Worm (Caenorhabditis elegans) whole organism, L2 larva: ENCODE measurements around the gene C35B1.9.

Experiments used
- C34F6.9 ChIP-seq: fragments of 150-350 bp; optimal IDR thresholded peaks from 2 replicates; lab custom pipeline; 2014; ENCODE audit warnings: missing biosample characterization, missing genetic modification characterization
- F13H6.1 ChIP-seq: sonication (generic microtip); optimal IDR thresholded peaks from 2 replicates; lab custom pipeline; 2016; ENCODE audit warnings: missing genetic modification characterization, missing compliant biosample characterization
- R02D3.7 ChIP-seq: fragments of 150-350 bp; optimal IDR thresholded peaks from 2 replicates; lab custom pipeline; 2014; ENCODE audit warnings: missing biosample characterization, missing genetic modification characterization
- Y55F3AM.14 ChIP-seq: fragments of 200-800 bp; sonication (Bioruptor generic); optimal IDR thresholded peaks from 2 replicates; lab custom pipeline; 2018; ENCODE audit warnings: mild to moderate bottlenecking, missing genetic modification characterization, missing compliant biosample characterization
- ZK546.5 ChIP-seq: sonication (generic microtip); optimal IDR thresholded peaks from 2 replicates; lab custom pipeline; 2017; ENCODE audit warnings: missing biosample characterization, missing genetic modification characterization
- alr-1 ChIP-seq: fragments of 150-350 bp; optimal IDR thresholded peaks from 2 replicates; lab custom pipeline; 2014; ENCODE audit warnings: missing biosample characterization, missing genetic modification characterization
- ama-1 ChIP-seq: fragments of 150-350 bp; optimal IDR thresholded peaks from 2 replicates; lab custom pipeline; 2018; ENCODE audit warnings: inconsistent platforms
- blmp-1 ChIP-seq: sonication (generic microtip); optimal IDR thresholded peaks from 2 replicates; lab custom pipeline; 2017; ENCODE audit warnings: missing genetic modification characterization, mild to moderate bottlenecking, missing compliant biosample characterization, antibody characterized with exemption, moderate library complexity; ENCODE audit not compliant: insufficient read depth
- ceh-16 ChIP-seq: fragments of 150-350 bp; optimal IDR thresholded peaks from 2 replicates; lab custom pipeline; 2014; ENCODE audit warnings: missing biosample characterization, missing genetic modification characterization
- ceh-82 ChIP-seq: fragments of 150-350 bp; optimal IDR thresholded peaks from 2 replicates; lab custom pipeline; 2014; ENCODE audit warnings: missing biosample characterization, missing genetic modification characterization
- crh-2 ChIP-seq: sonication (generic microtip); optimal IDR thresholded peaks from 2 replicates; lab custom pipeline; 2017; ENCODE audit warnings: missing biosample characterization, missing genetic modification characterization
- dmd-4 ChIP-seq: sonication (generic microtip); optimal IDR thresholded peaks from 2 replicates; lab custom pipeline; 2017; ENCODE audit warnings: missing biosample characterization, missing genetic modification characterization
- egl-27 ChIP-seq: sonication (generic microtip); optimal IDR thresholded peaks from 3 replicates; lab custom pipeline; 2017; ENCODE audit warnings: missing biosample characterization, missing genetic modification reagents, missing genetic modification characterization
- elt-1 ChIP-seq: fragments of 150-350 bp; optimal IDR thresholded peaks from 2 replicates; lab custom pipeline; 2014; ENCODE audit warnings: missing biosample characterization, missing genetic modification characterization
- elt-3 ChIP-seq: sonication (generic microtip); optimal IDR thresholded peaks from 2 replicates; lab custom pipeline; 2017; ENCODE audit warnings: missing biosample characterization, missing genetic modification characterization
- fos-1 ChIP-seq: fragments of 150-350 bp; optimal IDR thresholded peaks from 2 replicates; lab custom pipeline; 2014; ENCODE audit warnings: missing biosample characterization, missing genetic modification characterization
- gmeb-1 ChIP-seq: fragments of 150-350 bp; optimal IDR thresholded peaks from 2 replicates; lab custom pipeline; 2014; ENCODE audit warnings: missing biosample characterization, missing genetic modification characterization
- lin-11 ChIP-seq: fragments of 150-350 bp; sonication (generic microtip); optimal IDR thresholded peaks from 2 replicates; lab custom pipeline; 2014; ENCODE audit warnings: missing biosample characterization, missing genetic modification characterization, inconsistent platforms, mixed read lengths
- lin-13 ChIP-seq: fragments of 150-350 bp; optimal IDR thresholded peaks from 2 replicates; lab custom pipeline; 2014; ENCODE audit warnings: missing biosample characterization, missing genetic modification reagents, missing genetic modification characterization
- lsy-2 ChIP-seq, 2 experiments: fragments of 150-350 bp in 1 of 2; sonication (generic microtip) in 1 of 2; optimal IDR thresholded peaks; 2 replicates each; lab custom pipeline; 2014 to 2017; ENCODE audit warnings: missing biosample characterization in 2 of 2, missing genetic modification characterization in 2 of 2
- mab-5 ChIP-seq: fragments of 150-350 bp; optimal IDR thresholded peaks from 2 replicates; lab custom pipeline; 2014; ENCODE audit warnings: missing biosample characterization, missing genetic modification characterization
- mbf-1 ChIP-seq: sonication (generic microtip); optimal IDR thresholded peaks from 2 replicates; lab custom pipeline; 2017; ENCODE audit warnings: missing biosample characterization, missing genetic modification characterization
- mdl-1 ChIP-seq, 2 experiments: fragments of 150-350 bp in 1 of 2; sonication (generic microtip) in 1 of 2; optimal IDR thresholded peaks; 2 replicates each; lab custom pipeline; 2017; ENCODE audit warnings: missing biosample characterization in 2 of 2, missing genetic modification characterization in 2 of 2
- nhr-10 ChIP-seq: sonication (generic microtip); optimal IDR thresholded peaks from 2 replicates; lab custom pipeline; 2017; ENCODE audit warnings: missing biosample characterization, missing genetic modification characterization
- nhr-11 ChIP-seq: fragments of 150-350 bp; optimal IDR thresholded peaks from 2 replicates; lab custom pipeline; 2014; ENCODE audit warnings: missing biosample characterization, missing genetic modification characterization
- nhr-12 ChIP-seq: fragments of 150-350 bp; optimal IDR thresholded peaks from 2 replicates; lab custom pipeline; 2014; ENCODE audit warnings: missing biosample characterization, missing genetic modification characterization
- nhr-129 ChIP-seq: fragments of 150-350 bp; optimal IDR thresholded peaks from 2 replicates; lab custom pipeline; 2014; ENCODE audit warnings: missing biosample characterization, missing genetic modification characterization
- nhr-21 ChIP-seq: fragments of 150-350 bp; optimal IDR thresholded peaks from 2 replicates; lab custom pipeline; 2014; ENCODE audit warnings: missing biosample characterization, missing genetic modification characterization
- nhr-23 ChIP-seq: fragments of 150-350 bp; optimal IDR thresholded peaks from 2 replicates; lab custom pipeline; 2014; ENCODE audit warnings: missing biosample characterization, missing genetic modification reagents, missing genetic modification characterization
- nhr-237 ChIP-seq: fragments of 150-350 bp; optimal IDR thresholded peaks from 2 replicates; lab custom pipeline; 2014; ENCODE audit warnings: missing biosample characterization, missing genetic modification characterization
- nhr-25 ChIP-seq: fragments of 150-350 bp; sonication (generic microtip); optimal IDR thresholded peaks from 3 replicates; lab custom pipeline; 2014; ENCODE audit warnings: missing biosample characterization, missing genetic modification characterization
- nhr-6 ChIP-seq: fragments of 150-350 bp; optimal IDR thresholded peaks from 2 replicates; lab custom pipeline; 2014; ENCODE audit warnings: missing biosample characterization, missing genetic modification characterization
- nhr-77 ChIP-seq: fragments of 150-350 bp; optimal IDR thresholded peaks from 2 replicates; lab custom pipeline; 2014; ENCODE audit warnings: missing biosample characterization, missing genetic modification characterization
- peb-1 ChIP-seq: fragments of 150-350 bp; optimal IDR thresholded peaks from 2 replicates; lab custom pipeline; 2014; ENCODE audit warnings: missing biosample characterization, missing genetic modification characterization
- sem-4 ChIP-seq: fragments of 150-350 bp; optimal IDR thresholded peaks from 2 replicates; lab custom pipeline; 2014; ENCODE audit warnings: missing biosample characterization, missing genetic modification reagents, missing genetic modification characterization
- skn-1 ChIP-seq: sonication (generic microtip); optimal IDR thresholded peaks from 2 replicates; lab custom pipeline; 2017; ENCODE audit warnings: missing biosample characterization, missing genetic modification characterization
- sma-3 ChIP-seq: sonication (generic microtip); optimal IDR thresholded peaks from 2 replicates; lab custom pipeline; 2016; ENCODE audit warnings: missing genetic modification reagents, missing genetic modification characterization, missing compliant biosample characterization
- sma-9 ChIP-seq, 2 experiments: fragments of 150-350 bp in 1 of 2; sonication (generic microtip) in 1 of 2; optimal IDR thresholded peaks; 2 replicates each; lab custom pipeline; 2014 to 2016; ENCODE audit warnings: missing genetic modification characterization in 2 of 2, mild to moderate bottlenecking in 1 of 2, missing biosample characterization in 1 of 2, missing compliant biosample characterization in 1 of 2, missing genetic modification reagents in 1 of 2, moderate library complexity in 1 of 2
- snpc-4 ChIP-seq: fragments of 150-350 bp; optimal IDR thresholded peaks from 2 replicates; lab custom pipeline; 2014; ENCODE audit warnings: missing biosample characterization, missing genetic modification characterization
- unc-39 ChIP-seq: fragments of 150-350 bp; optimal IDR thresholded peaks from 2 replicates; lab custom pipeline; 2014; ENCODE audit warnings: missing biosample characterization, missing genetic modification characterization
- unc-55 ChIP-seq: fragments of 150-350 bp; sonication (generic microtip); optimal IDR thresholded peaks from 3 replicates; lab custom pipeline; 2014; ENCODE audit warnings: missing biosample characterization, missing genetic modification reagents, missing genetic modification characterization
- unc-62 ChIP-seq: fragments of 150-350 bp; optimal IDR thresholded peaks from 2 replicates; lab custom pipeline; 2014; ENCODE audit warnings: missing biosample characterization, missing genetic modification reagents, missing genetic modification characterization
- zag-1 ChIP-seq: fragments of 150-350 bp; optimal IDR thresholded peaks from 2 replicates; lab custom pipeline; 2014; ENCODE audit warnings: missing biosample characterization, missing genetic modification characterization
- ztf-1 ChIP-seq: fragments of 200-800 bp; sonication (Bioruptor generic); conservative IDR thresholded peaks from 2 replicates; pipeline ENCODE4 v1.3.6; 2022; ENCODE audit warnings: missing genetic modification characterization, missing compliant biosample characterization
- ztf-11 ChIP-seq: sonication (generic microtip); optimal IDR thresholded peaks from 2 replicates; lab custom pipeline; 2017; ENCODE audit warnings: missing biosample characterization, missing genetic modification characterization
- ztf-4 ChIP-seq: fragments of 150-350 bp; optimal IDR thresholded peaks from 2 replicates; lab custom pipeline; 2014; ENCODE audit warnings: missing biosample characterization, missing genetic modification characterization

Gene C35B1.9

ce11 chrIV:4052274-4052673, 28.5 kb downstream of the C35B1.9 start:
- TF ChIP-seq alr-1 (tag; lab: Kevin White, UChicago) (no peak), unc-55 (GFP tag; lab: Kevin White, UChicago) (no peak), unc-39 (tag; lab: Kevin White, UChicago) (no peak), F13H6.1 (no peak), crh-2 (tag; lab: Kevin White, UChicago) (no peak), ama-1 (no peak), nhr-25 (no peak), R02D3.7 (no peak), elt-1 (tag; lab: Kevin White, UChicago) (no peak), nhr-6 (no peak)

DNA sequence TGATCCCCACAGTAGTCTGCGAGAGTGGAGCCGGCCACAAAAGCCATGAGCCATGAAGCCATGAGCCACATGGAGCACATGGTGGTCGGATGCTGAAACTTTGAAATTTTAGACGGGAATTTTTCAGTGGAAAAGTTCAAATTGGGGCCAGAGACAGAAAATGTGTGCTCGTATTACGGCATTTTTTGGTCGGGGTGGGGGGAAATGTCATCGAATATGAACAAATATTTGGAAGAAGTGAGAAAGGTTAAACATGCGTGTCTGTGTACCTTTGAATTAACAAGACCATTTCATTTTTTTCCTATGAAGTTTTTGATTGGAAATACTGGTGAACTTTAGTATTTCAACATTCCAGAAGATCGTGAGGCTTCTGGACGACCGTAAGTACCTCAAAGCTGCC, 29.2 kb downstream of the C35B1.9 start, which contains the start of gene wrt-5:
Gene wrt-5 (minus strand): TSS at position 101 of the 400 bp plus-strand sequence.
- TF ChIP-seq blmp-1 (tag; lab: Kevin White, UChicago): no peak
- no peak for TF ChIP-seq skn-1 (tag; lab: Kevin White, UChicago)
- TF ChIP-seq ztf-1: no peak
- no peak for TF ChIP-seq ztf-4 (tag; lab: Kevin White, UChicago)
- no peak for TF ChIP-seq snpc-4 (tag; lab: Kevin White, UChicago)
- no peak for TF ChIP-seq nhr-129
- TF ChIP-seq unc-55 (GFP tag; lab: Kevin White, UChicago): no peak
- TF ChIP-seq ZK546.5 (tag; lab: Kevin White, UChicago): no peak
- TF ChIP-seq nhr-6: no peak
- no peak for TF ChIP-seq Y55F3AM.14
- TF ChIP-seq sma-3 (GFP tag; lab: Kevin White, UChicago): no peak
- TF ChIP-seq F13H6.1: no peak
- no peak for TF ChIP-seq egl-27

DNA sequence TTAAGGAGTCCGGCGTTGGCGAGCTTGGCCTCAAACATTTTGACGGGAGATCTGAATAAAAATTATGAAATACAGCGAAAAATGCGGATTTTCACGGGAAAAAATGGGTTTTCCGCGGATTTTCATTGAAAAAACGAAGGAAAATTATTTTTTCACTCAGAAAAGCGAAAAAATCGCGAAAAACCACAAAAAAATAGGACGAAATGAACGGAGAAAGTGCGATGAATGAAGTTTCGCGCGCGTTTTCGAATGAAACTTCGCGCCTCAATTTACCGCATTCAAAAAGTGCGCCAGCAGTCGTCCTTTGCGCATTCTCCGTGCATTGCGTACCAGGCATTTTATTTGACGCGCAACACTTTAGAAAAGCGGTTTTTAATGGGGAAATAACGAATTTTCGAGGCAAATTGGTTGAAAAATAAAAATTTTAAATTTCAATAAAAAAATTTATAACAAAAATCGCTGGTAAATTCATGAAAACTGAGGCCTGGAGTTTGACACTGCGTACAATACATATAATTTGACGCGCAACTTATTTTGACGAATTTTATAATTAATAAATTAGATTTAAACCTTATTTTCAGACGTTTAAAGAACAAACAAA, 31.2 kb downstream of the C35B1.9 start, which contains the start of gene pcn-1:
Gene pcn-1 (minus strand): TSS at position 51 of the 601 bp plus-strand sequence.
- peak; percentile 95 for TF ChIP-seq nhr-21 (tag; lab: Kevin White, UChicago)
- TF ChIP-seq elt-3: no peak
- peak; percentile 68 for TF ChIP-seq R02D3.7
- TF ChIP-seq sem-4 (tag; lab: Kevin White, UChicago): peak; percentile 85
- peak; percentile 33 for TF ChIP-seq ceh-82
- 0 out of 2 replicates have a peak, but pooled peaks have one; percentile 43 for TF ChIP-seq ztf-1
- TF ChIP-seq ceh-16: peak; percentile 71
- peak; percentile 93 for TF ChIP-seq mab-5
- peak; percentile 96 for TF ChIP-seq sma-3 (GFP tag; lab: Kevin White, UChicago)
- TF ChIP-seq dmd-4: peak; percentile 75
- no peak for TF ChIP-seq nhr-23 (tag; lab: Kevin White, UChicago)
- TF ChIP-seq fos-1 (tag; lab: Kevin White, UChicago): peak; percentile 87
- peak; percentile 94 for TF ChIP-seq unc-55 (GFP tag; lab: Kevin White, UChicago)
- peak; percentile 97 for TF ChIP-seq crh-2 (tag; lab: Kevin White, UChicago)
- TF ChIP-seq nhr-237 (tag; lab: Kevin White, UChicago): peak; percentile 29
- peak; percentile 77 for TF ChIP-seq nhr-129
- TF ChIP-seq zag-1: peak; percentile 21
- peak; percentile 83 for TF ChIP-seq nhr-6
- no peak for TF ChIP-seq elt-1 (tag; lab: Kevin White, UChicago)
- TF ChIP-seq ztf-4 (tag; lab: Kevin White, UChicago): peak; percentile 78
- TF ChIP-seq lsy-2 (tag; optimal IDR thresholded peaks at IDR 0.05; lab: Kevin White, UChicago): peak; percentile 94 to 96
- peak; percentile 90 for TF ChIP-seq egl-27
- TF ChIP-seq mdl-1 (tag; optimal IDR thresholded peaks at IDR 0.05; lab: Kevin White, UChicago): peak in 1 of 2 experiments; percentile 14
- TF ChIP-seq mbf-1 (tag; lab: Kevin White, UChicago): peak; percentile 20
- TF ChIP-seq nhr-12 (tag; lab: Kevin White, UChicago): peak; percentile 34
- peak; percentile 97 for TF ChIP-seq nhr-25
- peak; percentile 78 for TF ChIP-seq lin-11 (tag; lab: Kevin White, UChicago)
- peak; percentile 89 for TF ChIP-seq lin-13 (GFP tag; lab: Kevin White, UChicago)
- peak; percentile 53 for TF ChIP-seq ZK546.5 (tag; lab: Kevin White, UChicago)
- TF ChIP-seq unc-39 (tag; lab: Kevin White, UChicago): no peak
- no peak for TF ChIP-seq peb-1 (tag; lab: Kevin White, UChicago)
- no peak for TF ChIP-seq unc-62 (GFP tag; lab: Kevin White, UChicago)
- TF ChIP-seq nhr-77 (tag; lab: Kevin White, UChicago): peak; percentile 73
- TF ChIP-seq alr-1 (tag; lab: Kevin White, UChicago): no peak
- peak; percentile 83 for TF ChIP-seq Y55F3AM.14
- peak; percentile 95 for TF ChIP-seq sma-9 (GFP tag; optimal IDR thresholded peaks at IDR 0.05; lab: Kevin White, UChicago)
- TF ChIP-seq sma-9 (tag; optimal IDR thresholded peaks at IDR 0.05; lab: Kevin White, UChicago): no peak
- TF ChIP-seq nhr-10: peak; percentile 61
- no peak for TF ChIP-seq skn-1 (tag; lab: Kevin White, UChicago)
- peak; percentile 93 for TF ChIP-seq F13H6.1
- TF ChIP-seq snpc-4 (tag; lab: Kevin White, UChicago): peak; percentile 70
- peak; percentile 98 for TF ChIP-seq C34F6.9 (tag; lab: Kevin White, UChicago)
- TF ChIP-seq gmeb-1 (tag; lab: Kevin White, UChicago): peak; percentile 99
- peak; percentile 51 for TF ChIP-seq blmp-1 (tag; lab: Kevin White, UChicago)
- TF ChIP-seq ztf-11: no peak
- TF ChIP-seq nhr-11 (tag; lab: Kevin White, UChicago): no peak
